Worm (Caenorhabditis elegans) whole organism, L3 larva: ENCODE data around the gene tbc-1.
"Not testable (repeated sequence)": the region's sequence is repeated elsewhere in the genome, so short reads cannot be mapped to it uniquely, and the experiment has no call there.

Source experiments
- ZK546.5 ChIP-seq: sonication (generic microtip); optimal IDR thresholded peaks from 2 replicates; lab custom pipeline; 2017; ENCODE audit warnings: missing biosample characterization, missing genetic modification characterization
- aly-2 ChIP-seq: fragments of 150-350 bp; optimal IDR thresholded peaks from 2 replicates; lab custom pipeline; 2014; ENCODE audit warnings: missing biosample characterization, missing genetic modification characterization
- ama-1 ChIP-seq: fragments of 150-350 bp; optimal IDR thresholded peaks from 2 replicates; lab custom pipeline; 2018
- ceh-16 ChIP-seq: sonication (generic microtip); optimal IDR thresholded peaks from 2 replicates; lab custom pipeline; 2017; ENCODE audit warnings: missing biosample characterization, missing genetic modification characterization
- ceh-82 ChIP-seq: fragments of 150-350 bp; optimal IDR thresholded peaks from 2 replicates; lab custom pipeline; 2014; ENCODE audit warnings: missing biosample characterization, missing genetic modification characterization
- daf-12 ChIP-seq: fragments of 150-350 bp; optimal IDR thresholded peaks from 2 replicates; lab custom pipeline; 2014; ENCODE audit warnings: missing biosample characterization, missing genetic modification reagents, missing genetic modification characterization
- egl-27 ChIP-seq: sonication (generic microtip); optimal IDR thresholded peaks from 4 replicates; lab custom pipeline; 2017; ENCODE audit warnings: missing biosample characterization, missing genetic modification reagents, missing genetic modification characterization
- egl-5 ChIP-seq: fragments of 150-350 bp; optimal IDR thresholded peaks from 2 replicates; lab custom pipeline; 2017; ENCODE audit warnings: missing biosample characterization, missing genetic modification reagents, missing genetic modification characterization, inconsistent platforms
- elt-2 ChIP-seq: sonication (generic microtip); optimal IDR thresholded peaks from 2 replicates; lab custom pipeline; 2016; ENCODE audit warnings: missing genetic modification reagents, mild to moderate bottlenecking, missing genetic modification characterization, missing compliant biosample characterization
- eor-1 ChIP-seq, 2 experiments: fragments of 150-350 bp; optimal IDR thresholded peaks; 2 replicates each; lab custom pipeline; 2014 to 2018; ENCODE audit warnings: missing biosample characterization in 2 of 2, missing genetic modification characterization in 2 of 2
- fkh-10 ChIP-seq: sonication (generic microtip); optimal IDR thresholded peaks from 2 replicates; lab custom pipeline; 2017; ENCODE audit warnings: missing biosample characterization, missing genetic modification reagents, missing genetic modification characterization
- fkh-2 ChIP-seq: fragments of 150-350 bp; optimal IDR thresholded peaks from 2 replicates; lab custom pipeline; 2014; ENCODE audit warnings: missing biosample characterization, missing genetic modification reagents, missing genetic modification characterization
- hmg-11 ChIP-seq: sonication (generic microtip); optimal IDR thresholded peaks from 2 replicates; lab custom pipeline; 2016; ENCODE audit warnings: missing genetic modification characterization, missing compliant biosample characterization
- jun-1 ChIP-seq: fragments of 150-350 bp; optimal IDR thresholded peaks from 2 replicates; lab custom pipeline; 2014; ENCODE audit warnings: missing biosample characterization, missing genetic modification reagents, missing genetic modification characterization
- lin-15B ChIP-seq: fragments of 150-350 bp; optimal IDR thresholded peaks from 2 replicates; lab custom pipeline; 2014; ENCODE audit warnings: missing biosample characterization, missing genetic modification characterization
- lsy-12 ChIP-seq: sonication (generic microtip); optimal IDR thresholded peaks from 2 replicates; lab custom pipeline; 2016; ENCODE audit warnings: mild to moderate bottlenecking, missing genetic modification characterization, missing compliant biosample characterization
- mdl-1 ChIP-seq: fragments of 150-350 bp; optimal IDR thresholded peaks from 2 replicates; lab custom pipeline; 2014; ENCODE audit warnings: missing biosample characterization, missing genetic modification characterization
- mml-1 ChIP-seq: fragments of 150-350 bp; sonication (generic microtip); optimal IDR thresholded peaks from 3 replicates; lab custom pipeline; 2014; ENCODE audit warnings: missing biosample characterization, missing genetic modification characterization
- nhr-11 ChIP-seq: fragments of 150-350 bp; optimal IDR thresholded peaks from 2 replicates; lab custom pipeline; 2014; ENCODE audit warnings: missing biosample characterization, missing genetic modification characterization
- nhr-23 ChIP-seq: fragments of 150-350 bp; optimal IDR thresholded peaks from 2 replicates; lab custom pipeline; 2014; ENCODE audit warnings: missing biosample characterization, missing genetic modification reagents, missing genetic modification characterization
- nhr-237 ChIP-seq: fragments of 150-350 bp; optimal IDR thresholded peaks from 2 replicates; lab custom pipeline; 2014; ENCODE audit warnings: missing biosample characterization, missing genetic modification characterization
- nhr-25 ChIP-seq: sonication (generic microtip); optimal IDR thresholded peaks from 2 replicates; lab custom pipeline; 2017; ENCODE audit warnings: missing biosample characterization, missing genetic modification characterization
- nhr-43 ChIP-seq: sonication (generic microtip); optimal IDR thresholded peaks from 2 replicates; lab custom pipeline; 2016; ENCODE audit warnings: mild to moderate bottlenecking, missing genetic modification characterization, missing compliant biosample characterization; ENCODE audit not compliant: poor library complexity, severe bottlenecking
- nhr-67 ChIP-seq: fragments of 150-350 bp; optimal IDR thresholded peaks from 2 replicates; lab custom pipeline; 2014; ENCODE audit warnings: missing biosample characterization, missing genetic modification characterization
- nhr-76 ChIP-seq: fragments of 150-350 bp; sonication (generic microtip); optimal IDR thresholded peaks from 5 replicates; lab custom pipeline; 2014; ENCODE audit warnings: missing biosample characterization, missing genetic modification characterization
- nhr-77 ChIP-seq: fragments of 150-350 bp; optimal IDR thresholded peaks from 2 replicates; lab custom pipeline; 2014; ENCODE audit warnings: missing biosample characterization, missing genetic modification characterization
- pqm-1 ChIP-seq: fragments of 150-350 bp; optimal IDR thresholded peaks from 2 replicates; lab custom pipeline; 2017; ENCODE audit warnings: missing biosample characterization, missing genetic modification characterization, inconsistent platforms
- snpc-4 ChIP-seq: fragments of 150-350 bp; optimal IDR thresholded peaks from 2 replicates; lab custom pipeline; 2014; ENCODE audit warnings: missing biosample characterization, missing genetic modification characterization
- unc-39 ChIP-seq: sonication (generic microtip); optimal IDR thresholded peaks from 4 replicates; lab custom pipeline; 2017; ENCODE audit warnings: missing biosample characterization, missing genetic modification characterization
- unc-62 ChIP-seq: fragments of 150-350 bp; sonication (generic microtip); optimal IDR thresholded peaks from 4 replicates; lab custom pipeline; 2014; ENCODE audit warnings: missing biosample characterization, missing genetic modification reagents, missing genetic modification characterization
- zag-1 ChIP-seq: fragments of 150-350 bp; optimal IDR thresholded peaks from 2 replicates; lab custom pipeline; 2014; ENCODE audit warnings: missing biosample characterization, missing genetic modification characterization
- ztf-11 ChIP-seq: fragments of 150-350 bp; optimal IDR thresholded peaks from 2 replicates; lab custom pipeline; 2014; ENCODE audit warnings: missing biosample characterization, missing genetic modification characterization
- ztf-4 ChIP-seq: fragments of 150-350 bp; optimal IDR thresholded peaks from 2 replicates; lab custom pipeline; 2014; ENCODE audit warnings: missing biosample characterization, missing genetic modification characterization

The tbc-1 gene

DNA sequence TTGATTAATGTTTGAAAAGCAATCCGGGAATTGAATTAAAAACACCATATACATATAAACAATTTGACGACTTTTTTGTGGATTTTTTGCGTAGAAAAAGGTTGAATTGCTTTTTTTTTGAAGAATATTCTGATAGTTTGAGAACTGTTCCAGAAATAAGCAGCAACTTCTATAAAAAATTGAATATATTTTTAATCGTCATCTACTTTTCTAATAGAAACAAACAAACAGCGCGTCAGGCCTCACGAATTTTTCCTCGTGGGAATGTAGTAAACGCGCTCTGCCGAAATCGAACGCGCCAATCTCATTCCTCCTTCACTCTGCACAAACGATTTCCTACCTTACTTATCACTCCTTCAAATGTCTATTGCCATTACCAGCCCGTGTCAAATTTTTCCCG lies 6.3 kb upstream of the tbc-1 start, which contains the start of gene rgs-11:
rgs-11 (plus strand) TSS at position 301 of the 400 bp plus-strand sequence.
- TF ChIP-seq unc-39 (tag; lab: Kevin White, UChicago) (no peak), ama-1 (lab: Kevin White, UChicago) (no peak), ztf-4 (tag; lab: Kevin White, UChicago) (no peak), jun-1 (tag; lab: Kevin White, UChicago) (no peak), nhr-77 (no peak), aly-2 (tag; lab: Kevin White, UChicago) (no peak), egl-5 (no peak), egl-27 (tag; lab: Kevin White, UChicago) (no peak), fkh-2 (tag; lab: Kevin White, UChicago) (no peak), ztf-11 (tag; lab: Kevin White, UChicago) (no peak), nhr-23 (tag; lab: Kevin White, UChicago) (no peak), nhr-25 (tag; lab: Kevin White, UChicago) (no peak), ZK546.5 (tag; lab: Kevin White, UChicago) (no peak), zag-1 (tag; lab: Kevin White, UChicago) (no peak), hmg-11 (tag; lab: Kevin White, UChicago) (no peak), mml-1 (tag; lab: Kevin White, UChicago) (no peak), daf-12 (tag; lab: Kevin White, UChicago) (no peak), nhr-76 (tag; lab: Kevin White, UChicago) (no peak)
- TF ChIP-seq, all 47 proteins: peak for 0

ce11 chrX:14965761-14966160 lies 4.8 kb upstream of the tbc-1 start, which contains the start of gene F45B8.5:
TSS of gene F45B8.5 (plus strand) at chrX:14966061.
- TF ChIP-seq ceh-82 (no peak), nhr-11 (tag; lab: Kevin White, UChicago) (no peak), lsy-12 (no peak), nhr-76 (tag; lab: Kevin White, UChicago) (no peak), snpc-4 (no peak), lin-15B (tag; lab: Kevin White, UChicago) (no peak), fkh-10 (GFP tag; lab: Kevin White, UChicago) (no peak), pqm-1 (tag; lab: Kevin White, UChicago) (no peak), ama-1 (lab: Kevin White, UChicago) (no peak), daf-12 (tag; lab: Kevin White, UChicago) (no peak), nhr-237 (tag; lab: Kevin White, UChicago) (no peak), ZK546.5 (tag; lab: Kevin White, UChicago) (no peak), mdl-1 (tag; lab: Kevin White, UChicago) (no peak), nhr-43 (tag; lab: Kevin White, UChicago) (no peak), eor-1 (tag; optimal IDR thresholded peaks at IDR 0.05; lab: Kevin White, UChicago) (no peak)

DNA sequence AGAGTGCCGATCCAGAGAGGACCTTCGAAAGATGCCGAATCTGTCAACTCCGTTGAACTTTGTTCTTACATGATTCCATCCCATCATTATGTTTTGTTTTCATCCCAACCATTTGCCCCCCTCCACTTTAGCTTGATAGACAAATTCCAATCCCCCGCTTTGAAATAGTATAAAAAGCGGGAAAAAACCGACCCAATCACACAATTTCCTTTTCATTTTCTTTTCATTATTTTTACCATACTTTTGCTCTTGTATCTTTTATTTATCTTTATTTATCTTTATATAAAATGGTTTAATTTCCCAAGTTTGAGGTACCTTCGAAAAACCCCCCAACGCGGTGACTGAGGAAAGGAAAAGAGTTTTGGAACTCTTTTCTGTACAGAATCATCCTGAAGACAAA lies 4.0 kb upstream of the tbc-1 start, which contains the start of gene F20D1.22:
F20D1.22 (plus strand) TSS at position 301 of the 400 bp plus-strand sequence.
- not testable (repeated sequence) for TF ChIP-seq ceh-16 (tag; lab: Kevin White, UChicago); nhr-67 (tag; lab: Kevin White, UChicago); snpc-4

DNA sequence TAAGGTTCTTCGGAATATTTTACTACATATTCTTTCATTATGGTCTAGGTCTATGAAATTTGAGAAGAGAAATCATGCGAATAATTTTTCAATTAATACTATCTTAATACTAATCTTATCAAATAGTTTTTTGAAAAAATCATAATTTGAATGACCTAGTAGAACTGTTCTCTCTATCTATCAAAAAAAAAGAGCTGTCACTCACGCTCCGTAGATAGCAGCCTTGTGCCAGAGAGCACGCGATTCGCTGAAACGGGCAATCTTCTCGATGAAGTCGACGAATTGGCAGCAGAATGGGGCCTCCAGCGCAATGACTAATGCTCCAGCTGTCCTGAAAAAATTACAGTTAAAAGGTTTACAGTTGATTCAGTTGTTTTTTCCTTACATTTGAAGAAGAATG lies 936 bp upstream of the tbc-1 start:
- peak; percentile 9 for TF ChIP-seq elt-2
- TF ChIP-seq fkh-10 (GFP tag; lab: Kevin White, UChicago) = no peak

DNA sequence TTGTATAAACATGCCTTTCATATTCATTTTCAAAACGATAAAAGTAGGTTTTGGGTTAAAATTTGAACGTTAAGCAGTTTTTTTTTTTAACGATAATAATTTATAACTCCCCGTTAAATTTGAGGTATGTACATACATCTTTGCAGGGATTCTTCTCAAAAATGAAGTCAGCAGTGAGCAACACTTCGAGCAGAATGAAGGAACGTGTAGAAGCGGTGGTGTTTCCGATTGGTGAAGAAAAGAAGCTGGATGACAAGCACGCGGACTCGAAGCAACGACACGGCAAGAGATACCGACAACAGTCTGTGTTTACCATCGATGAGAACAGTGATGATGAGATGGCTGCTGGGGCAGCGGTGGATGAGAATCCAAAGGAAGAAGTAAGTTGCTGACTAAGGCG lies 2.5 kb downstream of the tbc-1 start:
- no peak for TF ChIP-seq daf-12 (tag; lab: Kevin White, UChicago)
- TF ChIP-seq nhr-77 = no peak
- TF ChIP-seq unc-62 (GFP tag; lab: Kevin White, UChicago) = no peak
- TF ChIP-seq mml-1 (tag; lab: Kevin White, UChicago) = no peak
- TF ChIP-seq eor-1 (tag; optimal IDR thresholded peaks at IDR 0.05; lab: Kevin White, UChicago) = no peak
- TF ChIP-seq ceh-16 (tag; lab: Kevin White, UChicago) = no peak
- no peak for TF ChIP-seq mdl-1 (tag; lab: Kevin White, UChicago)
- no peak for TF ChIP-seq nhr-67 (tag; lab: Kevin White, UChicago)
- no peak for TF ChIP-seq nhr-11 (tag; lab: Kevin White, UChicago)
- no peak for TF ChIP-seq aly-2 (tag; lab: Kevin White, UChicago)
